Fruit fly (Drosophila melanogaster): Measurements from ENCODE around the gene CG43813.

DNA sequence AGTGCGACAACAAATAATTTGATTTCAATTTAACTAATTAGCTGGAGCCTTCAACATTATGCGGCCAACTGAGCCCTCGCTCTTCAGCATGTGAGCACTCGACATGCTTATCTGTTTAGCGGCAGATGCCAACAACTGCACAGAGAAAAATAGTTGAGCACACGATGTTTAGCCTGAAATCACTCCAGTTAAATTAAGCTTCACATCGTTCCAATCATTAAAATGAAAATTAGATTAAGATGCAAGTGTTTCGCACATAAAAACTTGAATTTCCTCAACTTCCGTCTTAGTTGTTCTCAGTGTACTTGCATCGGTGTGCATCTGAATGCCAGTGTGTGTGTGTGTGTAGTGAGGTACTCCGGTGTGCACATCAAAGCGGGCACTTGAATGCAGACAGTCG, 6.8 kb upstream of the CG43813 start:
- no peak for TF ChIP-seq insv (optimal IDR thresholded peaks at IDR 0.05)
- TF ChIP-seq Sin3A (optimal IDR thresholded peaks at IDR 0.05): no peak
- no peak for TF ChIP-seq psq (optimal IDR thresholded peaks at IDR 0.05)
- TF ChIP-seq h (optimal IDR thresholded peaks at IDR 0.05): no peak
- no peak for TF ChIP-seq ttk (optimal IDR thresholded peaks at IDR 0.05)

All from Kc167 (cell line).